Fruit fly (Drosophila melanogaster): ENCODE measurements around the gene Dhc16F.

Gene Dhc16F

dm6 chrX:18116811-18117383, 52.6 kb downstream of the Dhc16F start, which contains the start of gene wupA:
Gene wupA (minus strand): TSS chrX:18116922.
- TF ChIP-seq lola (GFP tag; optimal IDR thresholded peaks at IDR 0.05) (no peak), jumu (GFP tag; optimal IDR thresholded peaks at IDR 0.05) (no peak), HLHmδ (GFP tag; optimal IDR thresholded peaks at IDR 0.05) (no peak), CG10543 (GFP tag; optimal IDR thresholded peaks at IDR 0.05) (peak; percentile 41), kah (GFP tag; optimal IDR thresholded peaks at IDR 0.05) (peak; percentile 31), pnt (GFP tag; optimal IDR thresholded peaks at IDR 0.05) (no peak), crol (GFP tag; IDR thresholded peaks at IDR 0.05) (peak; percentile 35; the same call in 1 of the 2 replicates), sr (GFP tag; IDR thresholded peaks at IDR 0.05) (peak; percentile 95), CG11560 (tag; IDR thresholded peaks at IDR 0.05) (no peak), nau (GFP tag; optimal IDR thresholded peaks at IDR 0.05) (peak; percentile 61), disco-r (GFP tag; optimal IDR thresholded peaks at IDR 0.05) (no peak), CG12769 (tag; optimal IDR thresholded peaks at IDR 0.05) (peak; percentile 93), sd (tag; optimal IDR thresholded peaks at IDR 0.05) (peak; percentile 43), Deaf1 (tag; optimal IDR thresholded peaks at IDR 0.05) (peak; percentile 97), scrt (GFP tag; optimal IDR thresholded peaks at IDR 0.05) (no peak), Pdp1 (GFP tag; optimal IDR thresholded peaks at IDR 0.05) (peak in 1 of 2 experiments; percentile 21), so (GFP tag; IDR thresholded peaks at IDR 0.05) (peak; percentile 70; the same call in 2 of the 3 replicates), Dp (GFP tag; optimal IDR thresholded peaks at IDR 0.05) (no peak), ftz-f1 (GFP tag; optimal IDR thresholded peaks at IDR 0.05) (peak; percentile 40), Med (GFP tag) (peak; percentile 76), tx (GFP tag; optimal IDR thresholded peaks at IDR 0.05) (no peak), CG4820 (GFP tag; optimal IDR thresholded peaks at IDR 0.05) (no peak), Dbx (GFP tag; IDR thresholded peaks at IDR 0.05) (0 out of 3 replicates have a peak, but pooled peaks have one; percentile 18), chinmo (GFP tag; IDR thresholded peaks at IDR 0.05; ENCODE audit: partially characterized antibody) (0 out of 4 replicates have a peak, but pooled peaks have one; percentile 19)

- TF ChIP-seq sd (tag; optimal IDR thresholded peaks at IDR 0.05) (peak; percentile 39), CG10543 (GFP tag; optimal IDR thresholded peaks at IDR 0.05) (peak; percentile 42), CG10274 (GFP tag; optimal IDR thresholded peaks at IDR 0.05) (peak; percentile 86), CG12769 (tag; optimal IDR thresholded peaks at IDR 0.05) (peak; percentile 81), CG10209 (GFP tag; optimal IDR thresholded peaks at IDR 0.05) (no peak)
Observed at dm6 chrX:18118519-18118918, 54.2 kb downstream of the Dhc16F start.

dm6 chrX:18125520-18125919, 61.2 kb downstream of the Dhc16F start:
- TF ChIP-seq phol (tag; optimal IDR thresholded peaks at IDR 0.05): peak; percentile 31
- no peak for TF ChIP-seq CG12071 (GFP tag; optimal IDR thresholded peaks at IDR 0.05)
- peak; percentile 12 for TF ChIP-seq CG6683 (GFP tag; optimal IDR thresholded peaks at IDR 0.05)
- peak; percentile 17 for TF ChIP-seq odd (GFP tag; optimal IDR thresholded peaks at IDR 0.05)
- peak; percentile 3 for TF ChIP-seq mam (GFP tag; optimal IDR thresholded peaks at IDR 0.05)
- peak; percentile 77 for TF ChIP-seq CG18599 (GFP tag; optimal IDR thresholded peaks at IDR 0.05)
- no peak for TF ChIP-seq gsb-n (tag; optimal IDR thresholded peaks at IDR 0.05)
- peak; percentile 7 for TF ChIP-seq zfh2 (GFP tag; optimal IDR thresholded peaks at IDR 0.05)
- TF ChIP-seq lilli (GFP tag; optimal IDR thresholded peaks at IDR 0.05): peak; percentile 15
- peak; percentile 2 for TF ChIP-seq Nf-YC (tag; optimal IDR thresholded peaks at IDR 0.05)
- peak; percentile 25 for TF ChIP-seq HHEX (GFP tag; optimal IDR thresholded peaks at IDR 0.05)
- TF ChIP-seq Rx (GFP tag; IDR thresholded peaks at IDR 0.05): no peak
- peak; percentile 57 for TF ChIP-seq Fer1 (GFP tag; optimal IDR thresholded peaks at IDR 0.05)
- TF ChIP-seq CG2120 (GFP tag; optimal IDR thresholded peaks at IDR 0.05): peak; percentile 51
- no peak for TF ChIP-seq inv (GFP tag; IDR thresholded peaks at IDR 0.05; ENCODE audit: partially characterized antibody)
- peak; percentile 74 for TF ChIP-seq CG7556 (GFP tag; optimal IDR thresholded peaks at IDR 0.05)
- peak; percentile 46 for TF ChIP-seq grau (tag; optimal IDR thresholded peaks at IDR 0.05)
- TF ChIP-seq CG12659 (GFP tag; optimal IDR thresholded peaks at IDR 0.05): peak; percentile 25
- TF ChIP-seq so (GFP tag; IDR thresholded peaks at IDR 0.05): no peak
- peak; percentile 2 for TF ChIP-seq ind (GFP tag; optimal IDR thresholded peaks at IDR 0.05)
- peak; percentile 64 for TF ChIP-seq Med (GFP tag)
- peak; percentile 30 for TF ChIP-seq bcd (GFP tag; optimal IDR thresholded peaks at IDR 0.05)
- TF ChIP-seq Jarid2 (GFP tag; optimal IDR thresholded peaks at IDR 0.05): no peak
